Fruit fly (Drosophila melanogaster): ENCODE results near the gene fwe.

DNA sequence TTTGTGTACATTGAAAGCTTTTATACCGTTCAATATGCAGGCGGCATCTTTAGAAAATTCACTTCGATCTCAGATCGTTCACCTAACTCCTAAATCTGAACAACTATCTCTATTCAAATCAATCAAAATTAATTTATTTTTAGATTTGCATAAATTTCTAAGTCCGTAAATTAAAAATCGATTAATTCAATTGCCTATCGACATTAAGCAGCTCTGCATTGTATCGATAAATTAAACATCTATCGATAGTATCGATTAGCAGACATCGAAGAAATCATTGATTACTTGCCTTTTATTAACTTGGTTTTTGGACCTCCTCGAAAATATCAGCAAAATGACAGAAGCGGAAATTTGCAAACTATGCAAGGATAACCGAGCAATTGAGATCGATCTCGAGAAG, 504 bp upstream of the fwe start, which contains the start of gene CkIIalpha-i1:
- TF ChIP-seq CTCF (optimal IDR thresholded peaks at IDR 0.05): no peak
- no peak for TF ChIP-seq CG8478 (optimal IDR thresholded peaks at IDR 0.05)
